Worm (Caenorhabditis elegans): ENCODE measurements around the gene mtp-18.

The mtp-18 gene

DNA sequence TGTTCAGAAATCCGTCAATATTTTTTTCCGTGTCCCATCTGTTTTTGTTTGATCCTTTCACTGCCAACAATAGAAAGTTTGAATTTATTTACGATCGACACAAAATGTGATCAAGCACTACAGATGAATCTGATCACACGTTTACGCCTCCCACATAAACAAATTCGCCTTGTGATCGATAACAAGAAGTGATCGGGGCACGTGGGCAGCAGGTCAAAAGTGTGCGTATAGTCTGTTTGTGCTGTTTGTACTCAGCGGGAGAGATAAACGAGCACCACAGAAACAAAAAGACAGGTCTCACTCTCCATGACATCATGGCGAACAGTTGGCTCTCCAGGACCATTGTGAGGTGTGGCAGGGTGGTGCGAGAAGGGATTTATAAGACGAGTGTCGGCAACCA is 49.4 kb upstream of the mtp-18 start (continued):
- TF ChIP-seq unc-30 (tag; optimal IDR thresholded peaks at IDR 0.05) (no peak), ztf-11 (tag; optimal IDR thresholded peaks at IDR 0.05) (no peak), snpc-4 (tag; optimal IDR thresholded peaks at IDR 0.05) (no peak), irx-1 (tag; optimal IDR thresholded peaks at IDR 0.05) (peak; percentile 61), ztf-4 (tag; optimal IDR thresholded peaks at IDR 0.05) (peak; percentile 92), lir-3 (tag; optimal IDR thresholded peaks at IDR 0.05; ENCODE audit: poor library complexity) (peak; percentile 65), xbp-1 (tag; optimal IDR thresholded peaks at IDR 0.05) (peak; percentile 68), pqm-1 (tag; optimal IDR thresholded peaks at IDR 0.05) (no peak), C16A3.4 (tag; optimal IDR thresholded peaks at IDR 0.05) (peak; percentile 65), ama-1 (optimal IDR thresholded peaks at IDR 0.05) (peak; percentile 74), mep-1 (tag; optimal IDR thresholded peaks at IDR 0.05) (peak; percentile 57), unc-130 (tag; optimal IDR thresholded peaks at IDR 0.05) (peak; percentile 95), pax-3 (tag; optimal IDR thresholded peaks at IDR 0.05) (peak; percentile 9), nhr-19 (GFP tag; conservative IDR thresholded peaks at IDR 0.05) (peak; percentile 93), unc-62 (GFP tag; optimal IDR thresholded peaks at IDR 0.05) (no peak), sup-37 (GFP tag; optimal IDR thresholded peaks at IDR 0.05) (peak; percentile 56), sptf-1 (tag; optimal IDR thresholded peaks at IDR 0.05) (no peak), nhr-237 (tag; optimal IDR thresholded peaks at IDR 0.05) (no peak), fos-1 (tag; optimal IDR thresholded peaks at IDR 0.05) (peak; percentile 19), rnt-1 (tag; optimal IDR thresholded peaks at IDR 0.05) (peak; percentile 94), blmp-1 (tag; optimal IDR thresholded peaks at IDR 0.05) (peak; percentile 98), vab-15 (tag; optimal IDR thresholded peaks at IDR 0.05) (no peak)

ce11 chrX:6254671-6255031 is 48.4 kb upstream of the mtp-18 start:
- TF ChIP-seq elt-3 (tag; optimal IDR thresholded peaks at IDR 0.05), result peak in 2 of 6 experiments; percentile 29 to 62
- TF ChIP-seq snu-23 (GFP tag; optimal IDR thresholded peaks at IDR 0.05), result no peak
- TF ChIP-seq pag-3 (tag; optimal IDR thresholded peaks at IDR 0.05; ENCODE audit: borderline replicate concordance, insufficient read depth), result no peak
- TF ChIP-seq blmp-1 (tag; optimal IDR thresholded peaks at IDR 0.05), result peak; percentile 94
- TF ChIP-seq snpc-4 (tag; optimal IDR thresholded peaks at IDR 0.05), result no peak
- no peak for TF ChIP-seq C16A3.4 (tag; optimal IDR thresholded peaks at IDR 0.05)
- no peak for TF ChIP-seq fkh-8 (tag; optimal IDR thresholded peaks at IDR 0.05)
- TF ChIP-seq hlh-4 (tag; optimal IDR thresholded peaks at IDR 0.05), result no peak
- peak; percentile 31 for TF ChIP-seq C34B4.2 (tag; optimal IDR thresholded peaks at IDR 0.05)

ce11 chrX:6253899-6254670 is 47.9 kb upstream of the mtp-18 start:
- TF ChIP-seq fkh-8 (tag; optimal IDR thresholded peaks at IDR 0.05) (peak; percentile 11), dsc-1 (tag; optimal IDR thresholded peaks at IDR 0.05) (peak; percentile 42), sup-37 (GFP tag; optimal IDR thresholded peaks at IDR 0.05) (peak; percentile 14), C16A3.4 (tag; optimal IDR thresholded peaks at IDR 0.05) (peak; percentile 30), grh-1 (GFP tag; IDR thresholded peaks at IDR 0.05) (peak; percentile 5; the same call in 1 of the 2 replicates), lin-35 (GFP tag; optimal IDR thresholded peaks at IDR 0.05) (peak; percentile 13 to 67), unc-30 (tag; optimal IDR thresholded peaks at IDR 0.05) (no peak), nhr-20 (tag; optimal IDR thresholded peaks at IDR 0.05) (peak; percentile 84), swsn-7 (tag; optimal IDR thresholded peaks at IDR 0.05) (peak; percentile 54), mab-9 (GFP tag; IDR thresholded peaks at IDR 0.05) (no peak), zip-4 (GFP tag; optimal IDR thresholded peaks at IDR 0.05) (peak; percentile 17), hlh-17 (GFP tag; optimal IDR thresholded peaks at IDR 0.05; ENCODE audit: borderline replicate concordance) (peak; percentile 35), nhr-85 (tag) (peak; percentile 86), jun-1 (tag; optimal IDR thresholded peaks at IDR 0.05) (peak; percentile 73), elt-2 (tag; optimal IDR thresholded peaks at IDR 0.05) (peak; percentile 43), nhr-84 (tag; optimal IDR thresholded peaks at IDR 0.05) (no peak), tbx-2 (tag; optimal IDR thresholded peaks at IDR 0.05) (peak; percentile 45), sptf-1 (tag; optimal IDR thresholded peaks at IDR 0.05) (no peak), blmp-1 (tag; optimal IDR thresholded peaks at IDR 0.05) (peak; percentile 90), efl-1 (optimal IDR thresholded peaks at IDR 0.05) (peak; percentile 16 to 19), efl-1 (GFP tag; optimal IDR thresholded peaks at IDR 0.05 in 1 of 2) (peak in 1 of 2 experiments; percentile 85), ceh-90 (tag; optimal IDR thresholded peaks at IDR 0.05) (no peak), alr-1 (tag; optimal IDR thresholded peaks at IDR 0.05; ENCODE audit: borderline replicate concordance) (no peak), fos-1 (tag; optimal IDR thresholded peaks at IDR 0.05) (peak; percentile 58), pqm-1 (tag; optimal IDR thresholded peaks at IDR 0.05) (no peak), nhr-76 (tag; optimal IDR thresholded peaks at IDR 0.05) (no peak), nhr-77 (tag; optimal IDR thresholded peaks at IDR 0.05) (peak; percentile 31), ama-1 (optimal IDR thresholded peaks at IDR 0.05) (peak; percentile 86), ets-5 (GFP tag; IDR thresholded peaks at IDR 0.05) (0 out of 2 replicates have a peak, but pooled peaks have one; percentile 35)
